Worm (Caenorhabditis elegans): ENCODE data around the gene sdc-1.
A peak's percentile ranks its signal among the peaks of the same experiment; 100 is the strongest.

- TF ChIP-seq flt-1 (GFP tag; IDR thresholded peaks at IDR 0.05) (0 out of 2 replicates have a peak, but pooled peaks have one; percentile 19), klf-2 (GFP tag; conservative IDR thresholded peaks at IDR 0.05) (peak; percentile 45; the same call in 1 of the 2 replicates), T22C8.4 (GFP tag; IDR thresholded peaks at IDR 0.05) (peak; percentile 57), ztf-29 (GFP tag; IDR thresholded peaks at IDR 0.05) (no peak), ref-1 (GFP tag; conservative IDR thresholded peaks at IDR 0.05) (no peak), cog-1 (tag; optimal IDR thresholded peaks at IDR 0.05) (peak; percentile 6), ztf-23 (GFP tag; IDR thresholded peaks at IDR 0.05) (peak; percentile 83), tab-1 (GFP tag; IDR thresholded peaks at IDR 0.05) (0 out of 2 replicates have a peak, but pooled peaks have one; percentile 24)
Measured at ce11 chrX:16298173-16298572, 22.6 kb downstream of the sdc-1 start.

All from whole organism, midembryonic.